Fruit fly (Drosophila melanogaster) whole organism, embryonic: ENCODE measurements around the gene CG3630.

ENCODE experiments used
- Ada2b ChIP-seq: fragments of 200-800 bp; sonication (Bioruptor generic); IDR thresholded peaks from 2 replicates; pipeline ENCODE4 v1.3.6; 2022; ENCODE audit warnings: missing biosample characterization, missing genetic modification characterization
- Asciz ChIP-seq: fragments of 200-800 bp; sonication (Bioruptor generic); optimal IDR thresholded peaks from 2 replicates; lab custom pipeline; 2017; ENCODE audit warnings: missing biosample characterization, mild to moderate bottlenecking, missing genetic modification characterization, missing genetic modification reagents
- Atf-2 ChIP-seq: fragments of 200-800 bp; sonication (Bioruptor generic); optimal IDR thresholded peaks from 2 replicates; lab custom pipeline; 2016; ENCODE audit warnings: missing biosample characterization, missing genetic modification characterization
- Bdp1 ChIP-seq: fragments of 200-800 bp; sonication (Bioruptor generic); optimal IDR thresholded peaks from 3 replicates; lab custom pipeline; 2016; ENCODE audit warnings: missing biosample characterization, missing genetic modification characterization
- CG10543 ChIP-seq: fragments of 200-800 bp; sonication (Bioruptor generic); optimal IDR thresholded peaks from 3 replicates; lab custom pipeline; 2017; ENCODE audit warnings: missing biosample characterization, mild to moderate bottlenecking, missing genetic modification characterization, moderate library complexity
- CG12219 ChIP-seq: fragments of 200-800 bp; sonication (Bioruptor generic); optimal IDR thresholded peaks from 3 replicates; lab custom pipeline; 2018; ENCODE audit warnings: missing biosample characterization, mild to moderate bottlenecking, missing genetic modification characterization
- CG13123 ChIP-seq: fragments of 200-800 bp; sonication (Bioruptor generic); optimal IDR thresholded peaks from 2 replicates; lab custom pipeline; 2016; ENCODE audit warnings: missing biosample characterization, missing genetic modification characterization
- CG13296 ChIP-seq: fragments of 200-800 bp; sonication (Bioruptor generic); optimal IDR thresholded peaks from 3 replicates; lab custom pipeline; 2018; ENCODE audit warnings: missing biosample characterization, mild to moderate bottlenecking, missing genetic modification characterization
- CG13424 ChIP-seq: fragments of 200-800 bp; sonication (Bioruptor generic); optimal IDR thresholded peaks from 2 replicates; lab custom pipeline; 2019; ENCODE audit warnings: missing biosample characterization, mild to moderate bottlenecking, missing genetic modification characterization, moderate library complexity
- CG13894 ChIP-seq: fragments of 200-800 bp; sonication (Bioruptor generic); optimal IDR thresholded peaks from 3 replicates; lab custom pipeline; 2018; ENCODE audit warnings: missing biosample characterization, mild to moderate bottlenecking, missing genetic modification characterization, moderate library complexity
- CG1647 ChIP-seq: fragments of 200-800 bp; sonication (Bioruptor generic); optimal IDR thresholded peaks from 3 replicates; lab custom pipeline; 2016; ENCODE audit warnings: missing biosample characterization, missing genetic modification characterization
- CG16779 ChIP-seq: fragments of 200-800 bp; sonication (Bioruptor generic); IDR thresholded peaks from 2 replicates; pipeline ENCODE4 v1.3.6; 2022; ENCODE audit warnings: missing biosample characterization, missing genetic modification characterization
- CG16863 ChIP-seq: fragments of 200-800 bp; sonication (Bioruptor generic); optimal IDR thresholded peaks from 3 replicates; lab custom pipeline; 2016; ENCODE audit warnings: missing biosample characterization, missing genetic modification characterization
- CG17912 ChIP-seq: fragments of 200-800 bp; sonication (Bioruptor generic); optimal IDR thresholded peaks from 2 replicates; lab custom pipeline; 2018; ENCODE audit warnings: missing biosample characterization, mild to moderate bottlenecking, missing genetic modification characterization
- CG18764 ChIP-seq: fragments of 200-800 bp; sonication (Bioruptor generic); optimal IDR thresholded peaks from 3 replicates; lab custom pipeline; 2016; ENCODE audit warnings: missing biosample characterization, missing genetic modification characterization
- CG6654 ChIP-seq: fragments of 200-800 bp; sonication (Bioruptor generic); optimal IDR thresholded peaks from 2 replicates; lab custom pipeline; 2017; ENCODE audit warnings: missing biosample characterization, mild to moderate bottlenecking, missing genetic modification characterization
- CG8089 ChIP-seq: fragments of 200-800 bp; sonication (Bioruptor generic); optimal IDR thresholded peaks from 3 replicates; lab custom pipeline; 2016; ENCODE audit warnings: missing biosample characterization, missing genetic modification characterization
- CG8290 ChIP-seq, 3 experiments: fragments of 200-800 bp; sonication (Bioruptor generic); optimal IDR thresholded peaks; 2 replicates each; lab custom pipeline; 2016 to 2019; ENCODE audit warnings: missing biosample characterization in 3 of 3, missing genetic modification characterization in 3 of 3, mild to moderate bottlenecking in 2 of 3, moderate library complexity in 1 of 3
- CG8388 ChIP-seq: fragments of 200-800 bp; sonication (Bioruptor generic); optimal IDR thresholded peaks from 2 replicates; lab custom pipeline; 2019; ENCODE audit warnings: missing biosample characterization, mild to moderate bottlenecking, missing genetic modification characterization, moderate library complexity
- CkIIα-i1 ChIP-seq: fragments of 200-800 bp; sonication (Bioruptor generic); IDR thresholded peaks from 2 replicates; pipeline ENCODE4 v1.3.6; 2022; ENCODE audit warnings: missing biosample characterization, missing genetic modification characterization
- Eip74EF ChIP-seq, 2 experiments: fragments of 200-800 bp in 1 of 2; fragments of >200 bp in 1 of 2; sonication (Bioruptor generic) in 1 of 2; optimal IDR thresholded peaks; 2 replicates each; lab custom pipeline; 2017 to 2019; ENCODE audit warnings: missing biosample characterization in 2 of 2, missing genetic modification characterization in 2 of 2, mild to moderate bottlenecking in 1 of 2, moderate library complexity in 1 of 2
- Fer2 ChIP-seq: fragments of 200-800 bp; sonication (Bioruptor generic); optimal IDR thresholded peaks from 2 replicates; lab custom pipeline; 2018; ENCODE audit warnings: missing biosample characterization, mild to moderate bottlenecking, missing genetic modification characterization, moderate library complexity
- Hr78 ChIP-seq, 2 experiments: fragments of 200-800 bp in 1 of 2; fragments of >200 bp in 1 of 2; sonication (Bioruptor generic) in 1 of 2; optimal IDR thresholded peaks; 2 replicates each; lab custom pipeline; 2017 to 2019; ENCODE audit warnings: missing biosample characterization in 2 of 2, missing genetic modification characterization in 2 of 2, mild to moderate bottlenecking in 1 of 2, moderate library complexity in 1 of 2
- Jarid2 ChIP-seq: fragments of 200-800 bp; sonication (Bioruptor generic); optimal IDR thresholded peaks from 3 replicates; lab custom pipeline; 2017; ENCODE audit warnings: mild to moderate bottlenecking, missing biosample characterization, missing genetic modification reagents, missing genetic modification characterization
- Lim3 ChIP-seq: fragments of 200-800 bp; sonication (Bioruptor generic); IDR thresholded peaks from 2 replicates; pipeline ENCODE4 v1.3.6; 2022; ENCODE audit warnings: missing biosample characterization, missing genetic modification characterization
- NC2β ChIP-seq: fragments of 200-800 bp; sonication (Bioruptor generic); optimal IDR thresholded peaks from 2 replicates; lab custom pipeline; 2016; ENCODE audit warnings: missing biosample characterization, missing genetic modification characterization
- Nf-YA ChIP-seq: fragments of 200-800 bp; sonication (Bioruptor generic); IDR thresholded peaks from 2 replicates; pipeline ENCODE4 v1.3.6; 2022; ENCODE audit warnings: missing biosample characterization, missing genetic modification characterization
- Opbp ChIP-seq: fragments of 200-800 bp; sonication (Bioruptor generic); IDR thresholded peaks from 3 replicates; pipeline ENCODE4 v1.3.6; 2022; ENCODE audit warnings: missing biosample characterization, missing genetic modification characterization; ENCODE audit not compliant: partially characterized antibody
- aop ChIP-seq: fragments of 200-800 bp; sonication (Bioruptor generic); IDR thresholded peaks from 2 replicates; pipeline ENCODE4 v1.3.6; 2022; ENCODE audit warnings: missing biosample characterization, missing genetic modification characterization
- bcd ChIP-seq: fragments of 200-800 bp; sonication (Bioruptor generic); optimal IDR thresholded peaks from 2 replicates; lab custom pipeline; 2017; ENCODE audit warnings: missing biosample characterization, mild to moderate bottlenecking, missing genetic modification characterization
- bigmax ChIP-seq: fragments of 200-800 bp; sonication (Bioruptor generic); optimal IDR thresholded peaks from 2 replicates; lab custom pipeline; 2018; ENCODE audit warnings: missing biosample characterization, mild to moderate bottlenecking, missing genetic modification characterization
- chif ChIP-seq, 2 experiments: fragments of 200-800 bp; sonication (Bioruptor generic); optimal IDR thresholded peaks; 3 replicates each; lab custom pipeline; 2016; ENCODE audit warnings: missing biosample characterization in 2 of 2, missing genetic modification characterization in 2 of 2
- chm ChIP-seq: fragments of 200-800 bp; sonication (Bioruptor generic); IDR thresholded peaks from 2 replicates; pipeline ENCODE4 v1.3.6; 2022; ENCODE audit warnings: missing biosample characterization, missing genetic modification characterization
- grau ChIP-seq: fragments of 200-800 bp; optimal IDR thresholded peaks from 3 replicates; lab custom pipeline; 2019; ENCODE audit warnings: missing biosample characterization, mild to moderate bottlenecking, missing genetic modification characterization, moderate library complexity
- gsb-n ChIP-seq: fragments of 200-800 bp; sonication (Bioruptor generic); optimal IDR thresholded peaks from 3 replicates; lab custom pipeline; 2018; ENCODE audit warnings: missing biosample characterization, mild to moderate bottlenecking, missing genetic modification characterization
- jigr1 ChIP-seq: fragments of 200-800 bp; sonication (Bioruptor generic); IDR thresholded peaks from 3 replicates; pipeline ENCODE4 v1.3.6; 2022; ENCODE audit warnings: missing biosample characterization, missing genetic modification characterization
- kay ChIP-seq: fragments of 200-800 bp; sonication (Bioruptor generic); optimal IDR thresholded peaks from 2 replicates; lab custom pipeline; 2016; ENCODE audit warnings: missing biosample characterization, missing genetic modification characterization
- mirr ChIP-seq: fragments of 200-800 bp; sonication (Bioruptor generic); optimal IDR thresholded peaks from 3 replicates; lab custom pipeline; 2018; ENCODE audit warnings: missing biosample characterization, mild to moderate bottlenecking, missing genetic modification characterization
- nerfin-1 ChIP-seq: fragments of 200-800 bp; sonication (Bioruptor generic); optimal IDR thresholded peaks from 3 replicates; lab custom pipeline; 2019; ENCODE audit warnings: missing biosample characterization, mild to moderate bottlenecking, missing genetic modification characterization, moderate library complexity
- prd ChIP-seq, 3 experiments: fragments of >200 bp in 2 of 3; fragments of 200-800 bp in 1 of 3; sonication (Bioruptor generic) in 1 of 3; optimal IDR thresholded peaks in 2 of 3; IDR thresholded peaks in 1 of 3; 2 replicates in 2 of 3; 3 replicates in 1 of 3; pipeline versions ENCODE4 v1.3.6 to Lab custom; 2017 to 2022; ENCODE audit warnings: missing biosample characterization in 1 of 3, missing genetic modification characterization in 1 of 3
- ranshi ChIP-seq: fragments of 200-800 bp; sonication (Bioruptor generic); IDR thresholded peaks from 2 replicates; pipeline ENCODE4 v1.3.6; 2022; ENCODE audit warnings: missing biosample characterization, missing genetic modification characterization
- slbo ChIP-seq: fragments of 200-800 bp; sonication (Bioruptor generic); IDR thresholded peaks from 2 replicates; pipeline ENCODE4 v1.3.6; 2022; ENCODE audit warnings: missing biosample characterization, missing genetic modification characterization
- sna ChIP-seq: fragments of 200-800 bp; sonication (Bioruptor generic); IDR thresholded peaks from 2 replicates; pipeline ENCODE4 v1.3.6; 2022; ENCODE audit warnings: missing biosample characterization, missing genetic modification characterization; ENCODE audit not compliant: partially characterized antibody
- tin ChIP-seq: fragments of 200-800 bp; sonication (Bioruptor generic); optimal IDR thresholded peaks from 3 replicates; lab custom pipeline; 2016; ENCODE audit warnings: missing biosample characterization, missing genetic modification characterization
- trem ChIP-seq: fragments of 200-800 bp; optimal IDR thresholded peaks from 3 replicates; lab custom pipeline; 2019; ENCODE audit warnings: missing biosample characterization, mild to moderate bottlenecking, missing genetic modification characterization, moderate library complexity
- tup ChIP-seq: fragments of 200-800 bp; sonication (Bioruptor generic); optimal IDR thresholded peaks from 2 replicates; lab custom pipeline; 2016; ENCODE audit warnings: missing biosample characterization, mild to moderate bottlenecking, missing genetic modification characterization, moderate library complexity
- wdn ChIP-seq: fragments of 200-800 bp; sonication (Bioruptor generic); IDR thresholded peaks from 2 replicates; pipeline ENCODE4 v1.3.6; 2022; ENCODE audit warnings: missing biosample characterization, missing genetic modification characterization

The CG3630 gene

dm6 chrX:2137587-2138341, 24.2 kb upstream of the CG3630 start (continued):
- TF ChIP-seq Hr78 (GFP tag; optimal IDR thresholded peaks at IDR 0.05; lab: Kevin White, UChicago) (peak in 1 of 2 experiments; percentile 67), CG13894 (tag; lab: Kevin White, UChicago) (peak; percentile 99), slbo (GFP tag; lab: Robert Waterston, UW) (peak; percentile 99), bcd (peak; percentile 99), CG12219 (peak; percentile 99), CG17912 (GFP tag; lab: Kevin White, UChicago) (peak; percentile 97), chif (GFP tag; optimal IDR thresholded peaks at IDR 0.05; lab: Kevin White, UChicago) (peak; percentile 94), Opbp (peak; percentile 56; the same call in 1 of the 3 replicates), wdn (peak; percentile 98), nerfin-1 (tag; lab: Kevin White, UChicago) (peak; percentile 99), kay (peak; percentile 94), bigmax (GFP tag; lab: Kevin White, UChicago) (peak; percentile 79), CG13123 (GFP tag; lab: Kevin White, UChicago) (peak; percentile 97), CkIIα-i1 (GFP tag; lab: Robert Waterston, UW) (peak; percentile 89), Asciz (GFP tag; lab: Kevin White, UChicago) (peak; percentile 99), sna (peak; percentile 59), CG18764 (peak; percentile 97), jigr1 (peak; percentile 98), ranshi (GFP tag; lab: Robert Waterston, UW) (peak; percentile 98), NC2β (GFP tag; lab: Kevin White, UChicago) (peak; percentile 93), Ada2b (GFP tag; lab: Robert Waterston, UW) (peak; percentile 99), prd (optimal IDR thresholded peaks at IDR 0.05; lab: Kevin White, UChicago) (no peak), prd (GFP tag; IDR thresholded peaks at IDR 0.05; lab: Robert Waterston, UW) (peak; percentile 99), CG8089 (GFP tag; lab: Kevin White, UChicago) (peak; percentile 79), CG16779 (GFP tag; lab: Robert Waterston, UW) (peak; percentile 95), CG13296 (GFP tag; lab: Kevin White, UChicago) (peak; percentile 100), CG13424 (peak; percentile 100), Jarid2 (GFP tag; lab: Kevin White, UChicago) (peak; percentile 91), CG6654 (GFP tag; lab: Kevin White, UChicago) (peak; percentile 95), Fer2 (tag; lab: Kevin White, UChicago) (peak; percentile 99), CG16863 (peak; percentile 89), Eip74EF (GFP tag; optimal IDR thresholded peaks at IDR 0.05; lab: Kevin White, UChicago) (peak in 1 of 2 experiments; percentile 97), Nf-YA (peak; percentile 97), Lim3 (GFP tag; lab: Robert Waterston, UW) (peak; percentile 96), Bdp1 (GFP tag; lab: Kevin White, UChicago) (peak; percentile 87), tin (GFP tag; lab: Kevin White, UChicago) (peak; percentile 98), CG1647 (GFP tag; lab: Kevin White, UChicago) (peak; percentile 94), aop (peak; percentile 54; the same call in 1 of the 2 replicates), CG10543 (GFP tag; lab: Kevin White, UChicago) (peak; percentile 100), CG8388 (peak; percentile 99), gsb-n (peak; percentile 99), Atf-2 (GFP tag; lab: Kevin White, UChicago) (peak; percentile 85), mirr (GFP tag; lab: Kevin White, UChicago) (peak; percentile 97), trem (tag; lab: Kevin White, UChicago) (peak; percentile 97), tup (GFP tag; lab: Kevin White, UChicago) (peak; percentile 95), chm (GFP tag; lab: Robert Waterston, UW) (peak; percentile 97), CG8290 (GFP tag; optimal IDR thresholded peaks at IDR 0.05; lab: Kevin White, UChicago) (peak; percentile 96), CG8290 (tag; optimal IDR thresholded peaks at IDR 0.05; lab: Kevin White, UChicago) (peak; percentile 88 to 94), grau (peak; percentile 99)
